Worm (Caenorhabditis elegans) whole organism, L1 larva: ENCODE measurements around the gene K07F5.7.
"Not testable (repeated sequence)": the region's sequence is repeated elsewhere in the genome, so short reads cannot be mapped to it uniquely, and the experiment has no call there.

Source experiments
- C16A3.4 ChIP-seq: fragments of 150-350 bp; optimal IDR thresholded peaks from 2 replicates; lab custom pipeline; 2014; ENCODE audit warnings: missing biosample characterization, missing genetic modification characterization
- F16B12.6 ChIP-seq: fragments of 150-350 bp; optimal IDR thresholded peaks from 2 replicates; lab custom pipeline; 2014; ENCODE audit warnings: missing biosample characterization, missing genetic modification characterization
- alr-1 ChIP-seq: fragments of 200-800 bp; sonication (Bioruptor generic); optimal IDR thresholded peaks from 2 replicates; lab custom pipeline; 2018; ENCODE audit warnings: borderline replicate concordance, mild to moderate bottlenecking, missing genetic modification characterization, missing compliant biosample characterization
- ama-1 ChIP-seq: fragments of 150-350 bp; optimal IDR thresholded peaks from 2 replicates; lab custom pipeline; 2014
- ceh-88 ChIP-seq: fragments of 200-800 bp; sonication (Bioruptor generic); IDR thresholded peaks from 2 replicates; pipeline ENCODE4 v1.3.6; 2022; ENCODE audit warnings: missing genetic modification characterization, missing compliant biosample characterization
- ceh-90 ChIP-seq: sonication (generic microtip); optimal IDR thresholded peaks from 2 replicates; lab custom pipeline; 2016; ENCODE audit warnings: missing genetic modification characterization, missing compliant biosample characterization
- efl-1 ChIP-seq, 4 experiments: fragments of 150-350 bp; optimal IDR thresholded peaks in 3 of 4; peaks in 1 of 4; 1 replicate in 1 of 4; 2 replicates in 3 of 4; lab custom pipeline; 2014; ENCODE audit warnings: missing biosample characterization in 2 of 4, missing genetic modification characterization in 2 of 4, missing genetic modification reagents in 2 of 4
- efl-3 ChIP-seq: fragments of 200-800 bp; sonication (Bioruptor generic); optimal IDR thresholded peaks from 2 replicates; lab custom pipeline; 2018; ENCODE audit warnings: mild to moderate bottlenecking, missing genetic modification characterization, missing compliant biosample characterization
- egl-13 ChIP-seq: sonication (generic microtip); optimal IDR thresholded peaks from 2 replicates; lab custom pipeline; 2016; ENCODE audit warnings: missing genotype, missing genetic modification reagents, missing genetic modification characterization, missing compliant biosample characterization
- elt-2 ChIP-seq: sonication (generic microtip); optimal IDR thresholded peaks from 2 replicates; lab custom pipeline; 2016; ENCODE audit warnings: missing genetic modification characterization, mild to moderate bottlenecking, inconsistent platforms, missing compliant biosample characterization, missing genetic modification reagents
- ets-5 ChIP-seq: fragments of 200-800 bp; sonication (Bioruptor generic); IDR thresholded peaks from 2 replicates; pipeline ENCODE4 v1.3.6; 2022; ENCODE audit warnings: missing genetic modification characterization, missing compliant biosample characterization
- fkh-10 ChIP-seq: sonication (generic microtip); optimal IDR thresholded peaks from 2 replicates; lab custom pipeline; 2017; ENCODE audit warnings: missing biosample characterization, missing genetic modification reagents, missing genetic modification characterization
- fkh-4 ChIP-seq: sonication (generic microtip); optimal IDR thresholded peaks from 2 replicates; lab custom pipeline; 2016; ENCODE audit warnings: missing compliant biosample characterization, missing genetic modification characterization, borderline replicate concordance
- fkh-8 ChIP-seq: sonication (generic microtip); optimal IDR thresholded peaks from 2 replicates; lab custom pipeline; 2016; ENCODE audit warnings: mild to moderate bottlenecking, missing genetic modification characterization, missing compliant biosample characterization
- grh-1 ChIP-seq: fragments of 200-800 bp; sonication (Bioruptor generic); IDR thresholded peaks from 2 replicates; pipeline ENCODE4 v1.3.6; 2022; ENCODE audit warnings: missing genetic modification reagents, missing genetic modification characterization, missing compliant biosample characterization
- irx-1 ChIP-seq: sonication (generic microtip); optimal IDR thresholded peaks from 2 replicates; lab custom pipeline; 2016; ENCODE audit warnings: missing genetic modification characterization, missing compliant biosample characterization
- isw-1 ChIP-seq: fragments of 200-800 bp; sonication (Bioruptor generic); IDR thresholded peaks from 2 replicates; pipeline ENCODE4 v1.3.6; 2022; ENCODE audit warnings: missing genetic modification characterization, missing compliant biosample characterization
- lin-13 ChIP-seq: fragments of 150-350 bp; optimal IDR thresholded peaks from 2 replicates; lab custom pipeline; 2014; ENCODE audit warnings: missing biosample characterization, missing genetic modification reagents, missing genetic modification characterization
- lin-39 ChIP-seq: fragments of 150-350 bp; optimal IDR thresholded peaks from 2 replicates; lab custom pipeline; 2014; ENCODE audit warnings: missing biosample characterization, missing genetic modification reagents, missing genetic modification characterization
- lir-3 ChIP-seq: sonication (generic microtip); optimal IDR thresholded peaks from 2 replicates; lab custom pipeline; 2016; ENCODE audit warnings: mild to moderate bottlenecking, missing genetic modification characterization, moderate library complexity, missing compliant biosample characterization; ENCODE audit not compliant: poor library complexity
- mab-9 ChIP-seq: fragments of 200-800 bp; sonication (Bioruptor generic); IDR thresholded peaks from 2 replicates; pipeline ENCODE4 v1.3.6; 2022; ENCODE audit warnings: missing genetic modification reagents, missing genetic modification characterization, missing compliant biosample characterization
- mdl-1 ChIP-seq, 2 experiments: fragments of 150-350 bp; optimal IDR thresholded peaks; 2 replicates each; lab custom pipeline; 2014 to 2017; ENCODE audit warnings: missing biosample characterization in 2 of 2, missing genetic modification characterization in 2 of 2, inconsistent platforms in 1 of 2
- nhr-237 ChIP-seq: fragments of 150-350 bp; optimal IDR thresholded peaks from 2 replicates; lab custom pipeline; 2014; ENCODE audit warnings: missing biosample characterization, missing genetic modification characterization
- nhr-71 ChIP-seq: sonication (generic microtip); optimal IDR thresholded peaks from 2 replicates; lab custom pipeline; 2016; ENCODE audit warnings: mild to moderate bottlenecking, missing genetic modification characterization, moderate library complexity, missing compliant biosample characterization
- nhr-77 ChIP-seq: fragments of 150-350 bp; optimal IDR thresholded peaks from 2 replicates; lab custom pipeline; 2014; ENCODE audit warnings: missing biosample characterization, missing genetic modification characterization
- nhr-85 ChIP-seq: sonication (generic microtip); peaks from one replicate; lab custom pipeline; 2016; ENCODE audit warnings: missing genetic modification characterization, inconsistent platforms, missing compliant biosample characterization
- nhr-90 ChIP-seq: sonication (generic microtip); optimal IDR thresholded peaks from 2 replicates; lab custom pipeline; 2016; ENCODE audit warnings: mild to moderate bottlenecking, missing genetic modification characterization, missing compliant biosample characterization; ENCODE audit not compliant: poor library complexity
- sox-4 ChIP-seq: sonication (generic microtip); optimal IDR thresholded peaks from 2 replicates; lab custom pipeline; 2016; ENCODE audit warnings: missing genetic modification characterization, missing compliant biosample characterization
- tbx-2 ChIP-seq: sonication (generic microtip); optimal IDR thresholded peaks from 2 replicates; lab custom pipeline; 2016; ENCODE audit warnings: missing genetic modification characterization, missing compliant biosample characterization
- unc-130 ChIP-seq: fragments of 150-350 bp; optimal IDR thresholded peaks from 2 replicates; lab custom pipeline; 2017; ENCODE audit warnings: missing biosample characterization, missing genetic modification characterization, inconsistent platforms
- unc-98 ChIP-seq: fragments of 200-800 bp; sonication (Bioruptor generic); IDR thresholded peaks from 2 replicates; pipeline ENCODE4 v1.3.6; 2022; ENCODE audit warnings: missing genetic modification characterization, missing compliant biosample characterization
- zip-4 ChIP-seq: fragments of 200-800 bp; sonication (Bioruptor generic); optimal IDR thresholded peaks from 2 replicates; lab custom pipeline; 2018; ENCODE audit warnings: mild to moderate bottlenecking, missing genetic modification characterization, moderate library complexity, missing compliant biosample characterization
- ztf-11 ChIP-seq, 2 experiments: sonication (generic microtip); optimal IDR thresholded peaks; 2 replicates each; lab custom pipeline; 2016 to 2017; ENCODE audit warnings: missing genetic modification characterization in 2 of 2, missing biosample characterization in 1 of 2, missing compliant biosample characterization in 1 of 2

The K07F5.7 gene

DNA sequence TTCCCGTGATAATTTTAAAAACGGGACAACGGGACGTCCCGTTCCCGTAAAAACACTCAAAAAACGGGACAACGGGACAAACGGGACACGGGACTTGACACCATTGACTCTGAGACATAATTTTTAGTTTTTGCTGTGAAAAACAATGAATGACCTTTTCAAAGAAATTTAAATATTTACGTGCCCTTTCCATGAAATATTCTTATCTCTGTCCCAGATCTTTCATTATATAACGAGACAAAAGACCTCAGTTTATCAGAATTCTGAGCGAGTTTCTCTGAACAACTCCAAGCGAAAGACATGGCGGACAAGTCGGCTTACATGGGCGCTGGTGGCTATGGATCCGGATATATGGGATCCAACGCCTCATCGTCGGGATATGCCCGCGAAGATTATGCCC, 4.2 kb downstream of the K07F5.7 start, which contains the start of gene nspd-2:
Gene nspd-2, plus strand, starts transcription at position 301 of the 400 bp plus-strand sequence.
- TF ChIP-seq elt-2 = no peak
- no peak for TF ChIP-seq nhr-85 (tag; lab: Kevin White, UChicago)
- TF ChIP-seq unc-98 (GFP tag; lab: Robert Waterston, UW) = no peak
- TF ChIP-seq, all 84 proteins: peak for 0

DNA sequence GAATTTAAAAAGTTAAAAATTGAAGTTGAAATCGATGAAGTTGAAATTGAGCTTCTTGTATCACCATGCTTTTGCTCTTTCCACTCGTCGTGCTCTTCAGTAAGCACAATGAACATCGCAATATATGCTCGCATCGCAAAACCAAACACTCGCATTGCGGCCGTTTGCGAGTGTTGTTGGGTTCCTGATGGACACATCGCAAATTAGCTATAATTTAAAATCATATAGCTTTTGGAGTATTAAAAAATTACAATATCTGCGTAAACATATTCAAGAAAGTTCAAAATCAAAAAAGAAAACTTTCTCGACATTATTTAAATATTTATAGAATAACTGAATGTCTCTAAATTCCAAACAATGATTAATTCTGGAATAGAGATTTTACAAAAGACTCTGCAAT, 5.9 kb downstream of the K07F5.7 start, which contains the start of gene K07F5.17:
Gene K07F5.17, plus strand, starts transcription at position 301 of the 400 bp plus-strand sequence.
- TF ChIP-seq nhr-85 (tag; lab: Kevin White, UChicago) (no peak), unc-130 (no peak), lir-3 (tag; lab: Kevin White, UChicago) (no peak), ceh-88 (no peak), ceh-90 (no peak), grh-1 (no peak), fkh-8 (no peak), lin-39 (no peak), sox-4 (tag; lab: Kevin White, UChicago) (no peak), egl-13 (tag; lab: Kevin White, UChicago) (no peak), nhr-71 (tag; lab: Kevin White, UChicago) (no peak), mdl-1 (tag; optimal IDR thresholded peaks at IDR 0.05; lab: Kevin White, UChicago) (no peak), C16A3.4 (tag; lab: Kevin White, UChicago) (no peak), nhr-237 (tag; lab: Kevin White, UChicago) (no peak), ama-1 (lab: Kevin White, UChicago) (no peak), fkh-4 (no peak), F16B12.6 (tag; lab: Kevin White, UChicago) (no peak), mab-9 (GFP tag; lab: Robert Waterston, UW) (no peak), isw-1 (no peak), ets-5 (GFP tag; lab: Robert Waterston, UW) (no peak)
- TF ChIP-seq, all 84 proteins: peak for 0

DNA sequence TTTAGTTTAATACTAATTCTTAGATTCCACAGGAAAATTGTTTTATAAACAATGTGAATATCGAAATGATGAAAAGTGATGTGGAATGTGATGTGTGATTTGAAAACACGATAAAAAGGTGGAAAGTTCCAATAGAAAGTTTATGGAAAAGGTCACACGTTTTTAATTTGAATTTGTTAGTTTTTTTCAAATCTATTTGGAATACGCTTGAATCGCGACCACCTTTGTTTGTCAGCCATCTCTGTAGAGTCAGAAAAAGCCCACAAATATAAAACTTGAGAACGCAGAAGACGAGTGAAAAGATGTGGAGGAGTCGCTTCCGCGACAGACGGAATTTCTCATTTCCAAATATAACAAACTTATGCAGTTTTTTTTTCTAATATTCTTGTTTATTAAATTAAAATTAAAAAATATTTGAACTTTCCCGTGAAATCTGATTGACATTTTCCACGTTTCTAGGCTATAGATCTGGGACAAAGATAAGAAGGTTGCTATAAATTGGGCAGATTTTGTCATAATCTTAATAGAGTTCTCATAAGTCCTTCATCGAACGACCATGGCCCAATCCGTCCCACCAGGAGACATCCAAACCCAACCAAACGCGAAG, 6.9 kb downstream of the K07F5.7 start, which contains the start of the genes kin-24 and msp-56:
Gene kin-24, minus strand, starts transcription at position 101 of the 607 bp plus-strand sequence.
Gene msp-56, plus strand, starts transcription at position 557 of the 607 bp plus-strand sequence.
- TF ChIP-seq mdl-1 (tag; optimal IDR thresholded peaks at IDR 0.05; lab: Kevin White, UChicago) (no peak), tbx-2 (tag; lab: Kevin White, UChicago) (no peak), nhr-90 (tag; lab: Kevin White, UChicago) (no peak), efl-3 (GFP tag; lab: Kevin White, UChicago) (no peak), efl-1 (optimal IDR thresholded peaks at IDR 0.05; lab: Kevin White, UChicago) (no peak), efl-1 (GFP tag; optimal IDR thresholded peaks at IDR 0.05 in 1 of 2; lab: Kevin White, UChicago) (no peak), zip-4 (GFP tag; lab: Kevin White, UChicago) (no peak)

DNA sequence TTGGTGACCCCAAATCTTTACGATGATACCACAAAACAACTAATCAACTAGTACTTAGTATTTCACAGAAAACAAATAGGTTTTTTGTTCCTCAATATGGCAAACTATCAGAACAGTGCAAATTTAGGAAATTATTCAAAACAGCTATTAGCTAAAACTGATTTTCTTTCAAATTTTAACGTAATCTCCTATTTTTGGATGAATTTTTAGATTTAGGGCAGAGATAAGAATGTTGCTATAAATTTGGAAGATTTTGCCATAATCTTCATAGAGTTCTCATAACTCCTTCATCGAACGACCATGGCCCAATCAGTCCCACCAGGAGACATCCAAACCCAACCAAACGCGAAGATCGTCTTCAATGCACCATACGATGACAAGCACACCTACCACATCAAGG, 10.6 kb downstream of the K07F5.7 start, which contains the start of gene msp-10:
Gene msp-10, plus strand, starts transcription at position 301 of the 400 bp plus-strand sequence.
- not testable (repeated sequence) for TF ChIP-seq zip-4 (GFP tag; lab: Kevin White, UChicago); elt-2; C16A3.4 (tag; lab: Kevin White, UChicago)

DNA sequence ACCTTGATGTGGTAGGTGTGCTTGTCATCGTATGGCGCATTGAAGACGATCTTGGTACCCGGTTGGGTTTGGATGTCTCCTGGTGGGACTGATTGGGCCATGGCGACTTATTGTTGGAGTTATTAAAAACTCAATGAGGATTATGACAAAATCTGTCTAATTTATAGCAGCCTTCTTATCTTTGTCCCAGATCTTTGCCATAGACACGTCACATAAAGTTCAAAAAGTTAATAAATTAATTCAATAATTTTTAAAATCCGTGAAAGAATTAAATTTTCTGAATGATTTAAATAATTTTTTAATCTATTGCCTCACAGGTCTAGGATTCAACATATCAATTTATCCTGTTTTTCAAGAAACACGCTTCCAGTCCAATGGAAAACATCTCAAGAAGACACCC, 11.7 kb downstream of the K07F5.7 start, which contains the start of gene msp-81:
Gene msp-81, minus strand, starts transcription at position 101 of the 400 bp plus-strand sequence.
- TF ChIP-seq fkh-10 (GFP tag; lab: Kevin White, UChicago) (no peak), lin-13 (GFP tag; lab: Kevin White, UChicago) (no peak), alr-1 (tag; lab: Kevin White, UChicago) (no peak), ama-1 (lab: Kevin White, UChicago) (no peak), ztf-11 (tag; optimal IDR thresholded peaks at IDR 0.05; lab: Kevin White, UChicago) (no peak), irx-1 (tag; lab: Kevin White, UChicago) (no peak), lin-39 (no peak), elt-2 (no peak), C16A3.4 (tag; lab: Kevin White, UChicago) (no peak), nhr-77 (tag; lab: Kevin White, UChicago) (no peak)
